Worm (Caenorhabditis elegans) whole organism, L1 larva: Measurements from ENCODE around the gene nhr-171.
A peak's percentile ranks its signal among the peaks of the same experiment; 100 is the strongest.

Experiments used
- C04F5.9 ChIP-seq: sonication (generic microtip); optimal IDR thresholded peaks from 2 replicates; lab custom pipeline; 2016; ENCODE audit warnings: missing genetic modification characterization, missing compliant biosample characterization
- F16B12.6 ChIP-seq: fragments of 150-350 bp; optimal IDR thresholded peaks from 2 replicates; lab custom pipeline; 2014; ENCODE audit warnings: missing biosample characterization, missing genetic modification characterization
- Y116A8C.19 ChIP-seq: sonication (generic microtip); optimal IDR thresholded peaks from 2 replicates; lab custom pipeline; 2016; ENCODE audit warnings: missing compliant biosample characterization, missing genetic modification characterization, borderline replicate concordance
- aly-2 ChIP-seq: fragments of 150-350 bp; optimal IDR thresholded peaks from 2 replicates; lab custom pipeline; 2014; ENCODE audit warnings: missing biosample characterization, missing genetic modification characterization
- ama-1 ChIP-seq: fragments of 150-350 bp; optimal IDR thresholded peaks from 2 replicates; lab custom pipeline; 2014
- blmp-1 ChIP-seq: fragments of 150-350 bp; optimal IDR thresholded peaks from 2 replicates; lab custom pipeline; 2014; ENCODE audit warnings: missing biosample characterization, missing genetic modification characterization
- ceh-90 ChIP-seq: sonication (generic microtip); optimal IDR thresholded peaks from 2 replicates; lab custom pipeline; 2016; ENCODE audit warnings: missing genetic modification characterization, missing compliant biosample characterization
- ces-1 ChIP-seq: fragments of 150-350 bp; optimal IDR thresholded peaks from 2 replicates; lab custom pipeline; 2014; ENCODE audit warnings: missing biosample characterization, missing genetic modification reagents, missing genetic modification characterization
- dpl-1 ChIP-seq, 3 experiments: fragments of 150-350 bp in 2 of 3; sonication (generic microtip) in 1 of 3; optimal IDR thresholded peaks; 2 replicates each; lab custom pipeline; 2014 to 2017; ENCODE audit warnings: missing biosample characterization in 3 of 3, missing genetic modification characterization in 3 of 3, missing genetic modification reagents in 3 of 3
- dsc-1 ChIP-seq: sonication (generic microtip); optimal IDR thresholded peaks from 2 replicates; lab custom pipeline; 2016; ENCODE audit warnings: mild to moderate bottlenecking, missing genetic modification characterization, missing compliant biosample characterization
- efl-3 ChIP-seq: fragments of 200-800 bp; sonication (Bioruptor generic); optimal IDR thresholded peaks from 2 replicates; lab custom pipeline; 2018; ENCODE audit warnings: mild to moderate bottlenecking, missing genetic modification characterization, missing compliant biosample characterization
- egl-13 ChIP-seq: sonication (generic microtip); optimal IDR thresholded peaks from 2 replicates; lab custom pipeline; 2016; ENCODE audit warnings: missing genotype, missing genetic modification reagents, missing genetic modification characterization, missing compliant biosample characterization
- elt-2 ChIP-seq: sonication (generic microtip); optimal IDR thresholded peaks from 2 replicates; lab custom pipeline; 2016; ENCODE audit warnings: missing genetic modification characterization, mild to moderate bottlenecking, inconsistent platforms, missing compliant biosample characterization, missing genetic modification reagents
- elt-3 ChIP-seq, 6 experiments: fragments of 150-350 bp in 1 of 6; sonication (generic microtip); optimal IDR thresholded peaks; 2 replicates each; lab custom pipeline; 2017 to 2018; ENCODE audit warnings: missing biosample characterization in 6 of 6, missing genetic modification characterization in 6 of 6, inconsistent platforms in 1 of 6
- fkh-10 ChIP-seq: sonication (generic microtip); optimal IDR thresholded peaks from 2 replicates; lab custom pipeline; 2017; ENCODE audit warnings: missing biosample characterization, missing genetic modification reagents, missing genetic modification characterization
- fos-1 ChIP-seq: fragments of 150-350 bp; optimal IDR thresholded peaks from 2 replicates; lab custom pipeline; 2014; ENCODE audit warnings: missing biosample characterization, missing genetic modification characterization
- hpl-2 ChIP-seq: fragments of 150-350 bp; optimal IDR thresholded peaks from 2 replicates; lab custom pipeline; 2014; ENCODE audit warnings: missing biosample characterization, missing genetic modification reagents, missing genetic modification characterization
- isw-1 ChIP-seq: fragments of 200-800 bp; sonication (Bioruptor generic); IDR thresholded peaks from 2 replicates; pipeline ENCODE4 v1.3.6; 2022; ENCODE audit warnings: missing genetic modification characterization, missing compliant biosample characterization
- jun-1 ChIP-seq: fragments of 150-350 bp; optimal IDR thresholded peaks from 2 replicates; lab custom pipeline; 2014; ENCODE audit warnings: missing biosample characterization, missing genetic modification reagents, missing genetic modification characterization
- lin-35 ChIP-seq, 2 experiments: fragments of 150-350 bp; optimal IDR thresholded peaks; 2 replicates each; lab custom pipeline; 2014; ENCODE audit warnings: missing biosample characterization in 2 of 2, missing genetic modification characterization in 2 of 2, missing genetic modification reagents in 2 of 2
- lin-39 ChIP-seq: fragments of 150-350 bp; optimal IDR thresholded peaks from 2 replicates; lab custom pipeline; 2014; ENCODE audit warnings: missing biosample characterization, missing genetic modification reagents, missing genetic modification characterization
- lir-3 ChIP-seq: sonication (generic microtip); optimal IDR thresholded peaks from 2 replicates; lab custom pipeline; 2016; ENCODE audit warnings: mild to moderate bottlenecking, missing genetic modification characterization, moderate library complexity, missing compliant biosample characterization; ENCODE audit not compliant: poor library complexity
- mab-9 ChIP-seq: fragments of 200-800 bp; sonication (Bioruptor generic); IDR thresholded peaks from 2 replicates; pipeline ENCODE4 v1.3.6; 2022; ENCODE audit warnings: missing genetic modification reagents, missing genetic modification characterization, missing compliant biosample characterization
- mef-2 ChIP-seq: fragments of 150-350 bp; optimal IDR thresholded peaks from 2 replicates; lab custom pipeline; 2014; ENCODE audit warnings: missing biosample characterization, missing genetic modification characterization
- nhr-11 ChIP-seq: fragments of 150-350 bp; optimal IDR thresholded peaks from 2 replicates; lab custom pipeline; 2014; ENCODE audit warnings: missing biosample characterization, missing genetic modification characterization
- nhr-12 ChIP-seq: sonication (generic microtip); optimal IDR thresholded peaks from 2 replicates; lab custom pipeline; 2017; ENCODE audit warnings: missing biosample characterization, missing genetic modification characterization
- nhr-19 ChIP-seq: fragments of 200-800 bp; sonication (Bioruptor generic); conservative IDR thresholded peaks from 2 replicates; pipeline ENCODE4 v1.3.6; 2022; ENCODE audit warnings: missing genetic modification characterization, missing compliant biosample characterization
- nhr-20 ChIP-seq: sonication (generic microtip); optimal IDR thresholded peaks from 2 replicates; lab custom pipeline; 2016; ENCODE audit warnings: mild to moderate bottlenecking, missing genetic modification characterization, missing compliant biosample characterization
- nhr-237 ChIP-seq: fragments of 150-350 bp; optimal IDR thresholded peaks from 2 replicates; lab custom pipeline; 2014; ENCODE audit warnings: missing biosample characterization, missing genetic modification characterization
- nhr-47 ChIP-seq: sonication (generic microtip); optimal IDR thresholded peaks from 2 replicates; lab custom pipeline; 2016; ENCODE audit warnings: mild to moderate bottlenecking, missing genetic modification characterization, moderate library complexity, missing compliant biosample characterization
- nhr-71 ChIP-seq: sonication (generic microtip); optimal IDR thresholded peaks from 2 replicates; lab custom pipeline; 2016; ENCODE audit warnings: mild to moderate bottlenecking, missing genetic modification characterization, moderate library complexity, missing compliant biosample characterization
- nhr-84 ChIP-seq: sonication (generic microtip); optimal IDR thresholded peaks from 2 replicates; lab custom pipeline; 2017; ENCODE audit warnings: missing biosample characterization, missing genetic modification characterization
- nhr-85 ChIP-seq: sonication (generic microtip); peaks from one replicate; lab custom pipeline; 2016; ENCODE audit warnings: missing genetic modification characterization, inconsistent platforms, missing compliant biosample characterization
- nhr-90 ChIP-seq: sonication (generic microtip); optimal IDR thresholded peaks from 2 replicates; lab custom pipeline; 2016; ENCODE audit warnings: mild to moderate bottlenecking, missing genetic modification characterization, missing compliant biosample characterization; ENCODE audit not compliant: poor library complexity
- pax-3 ChIP-seq: fragments of 200-800 bp; sonication (Bioruptor generic); optimal IDR thresholded peaks from 2 replicates; lab custom pipeline; 2018; ENCODE audit warnings: mild to moderate bottlenecking, missing genetic modification characterization, moderate library complexity, missing compliant biosample characterization
- rnt-1 ChIP-seq: sonication (generic microtip); optimal IDR thresholded peaks from 2 replicates; lab custom pipeline; 2016; ENCODE audit warnings: mild to moderate bottlenecking, missing genetic modification characterization, moderate library complexity, missing compliant biosample characterization
- skn-1 ChIP-seq: fragments of 150-350 bp; optimal IDR thresholded peaks from 2 replicates; lab custom pipeline; 2014; ENCODE audit warnings: missing biosample characterization, missing genetic modification characterization
- snpc-4 ChIP-seq: fragments of 150-350 bp; optimal IDR thresholded peaks from 2 replicates; lab custom pipeline; 2014; ENCODE audit warnings: missing biosample characterization, missing genetic modification characterization
- snu-23 ChIP-seq: sonication (generic microtip); optimal IDR thresholded peaks from 2 replicates; lab custom pipeline; 2016; ENCODE audit warnings: missing genetic modification characterization, missing compliant biosample characterization
- sptf-1 ChIP-seq: fragments of 150-350 bp; optimal IDR thresholded peaks from 2 replicates; lab custom pipeline; 2014; ENCODE audit warnings: missing biosample characterization, missing genetic modification characterization
- unc-130 ChIP-seq: fragments of 150-350 bp; optimal IDR thresholded peaks from 2 replicates; lab custom pipeline; 2017; ENCODE audit warnings: missing biosample characterization, missing genetic modification characterization, inconsistent platforms
- unc-30 ChIP-seq: sonication (generic microtip); optimal IDR thresholded peaks from 2 replicates; lab custom pipeline; 2017; ENCODE audit warnings: missing biosample characterization, missing genetic modification characterization
- unc-86 ChIP-seq: sonication (generic microtip); optimal IDR thresholded peaks from 2 replicates; lab custom pipeline; 2016; ENCODE audit warnings: missing genetic modification characterization, missing compliant biosample characterization
- vab-15 ChIP-seq: sonication (generic microtip); optimal IDR thresholded peaks from 2 replicates; lab custom pipeline; 2017; ENCODE audit warnings: missing genotype, mild to moderate bottlenecking, missing genetic modification characterization, missing compliant biosample characterization
- xbp-1 ChIP-seq: sonication (generic microtip); optimal IDR thresholded peaks from 2 replicates; lab custom pipeline; 2016; ENCODE audit warnings: missing genetic modification characterization, missing compliant biosample characterization
- zag-1 ChIP-seq: fragments of 150-350 bp; optimal IDR thresholded peaks from 2 replicates; lab custom pipeline; 2014; ENCODE audit warnings: missing biosample characterization, missing genetic modification characterization

The nhr-171 gene

ce11 chrV:7465509-7465908 is 46.1 kb upstream of the nhr-171 start, which contains the start of gene F25E5.1 (continued):
- TF ChIP-seq pax-3 (tag; lab: Kevin White, UChicago) (no peak), snu-23 (GFP tag; lab: Kevin White, UChicago) (peak; percentile 76), blmp-1 (peak; percentile 37), mef-2 (no peak), nhr-237 (tag; lab: Kevin White, UChicago) (no peak), fkh-10 (no peak), sptf-1 (tag; lab: Kevin White, UChicago) (no peak), ces-1 (GFP tag; lab: Kevin White, UChicago) (no peak), nhr-84 (tag; lab: Kevin White, UChicago) (no peak), rnt-1 (tag; lab: Kevin White, UChicago) (peak; percentile 93), nhr-90 (peak; percentile 61), hpl-2 (GFP tag; lab: Kevin White, UChicago) (no peak), mab-9 (GFP tag; lab: Robert Waterston, UW) (0 out of 2 replicates have a peak, but pooled peaks have one; percentile 29), nhr-20 (tag; lab: Kevin White, UChicago) (peak; percentile 71), lir-3 (tag; lab: Kevin White, UChicago) (peak; percentile 86), nhr-85 (tag; lab: Kevin White, UChicago) (peak; percentile 87), dsc-1 (tag; lab: Kevin White, UChicago) (peak; percentile 56), efl-3 (GFP tag; lab: Kevin White, UChicago) (no peak), isw-1 (GFP tag; lab: Robert Waterston, UW) (peak; percentile 57), nhr-47 (peak; percentile 72), skn-1 (tag; lab: Kevin White, UChicago) (peak; percentile 49), C04F5.9 (tag; lab: Kevin White, UChicago) (no peak), jun-1 (tag; lab: Kevin White, UChicago) (peak; percentile 2), lin-35 (GFP tag; optimal IDR thresholded peaks at IDR 0.05; lab: Kevin White, UChicago) (peak; percentile 70 to 73), aly-2 (no peak), dpl-1 (GFP tag; optimal IDR thresholded peaks at IDR 0.05; lab: Kevin White, UChicago) (peak; percentile 49 to 72 (median 63)), unc-86 (peak; percentile 47), lin-39 (tag; lab: Kevin White, UChicago) (no peak), elt-2 (peak; percentile 33), egl-13 (peak; percentile 43), zag-1 (no peak), nhr-12 (tag; lab: Kevin White, UChicago) (no peak), ceh-90 (tag; lab: Kevin White, UChicago) (peak; percentile 77), fos-1 (tag; lab: Kevin White, UChicago) (no peak), F16B12.6 (tag; lab: Kevin White, UChicago) (peak; percentile 42), unc-30 (tag; lab: Kevin White, UChicago) (no peak), snpc-4 (tag; lab: Kevin White, UChicago) (peak; percentile 47)
- TF ChIP-seq, all 84 proteins: peak for 43

DNA sequence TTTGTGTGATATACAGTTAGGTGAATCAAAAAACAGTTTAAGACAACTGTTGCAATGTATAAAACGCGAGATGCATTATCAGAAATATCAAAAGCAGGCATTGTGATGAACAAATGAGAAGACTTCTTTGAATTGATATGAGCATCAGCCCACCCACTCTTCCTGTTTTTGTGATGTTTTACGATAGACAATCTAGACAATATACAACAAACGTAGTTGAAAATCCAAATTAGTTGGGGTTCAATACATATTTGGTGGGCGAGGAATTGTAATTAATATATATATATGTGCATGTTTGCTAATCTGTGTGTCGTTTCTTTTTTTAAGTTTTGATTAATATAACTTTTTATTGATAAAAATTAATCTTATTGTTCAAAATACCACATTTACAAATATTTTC is 38.8 kb upstream of the nhr-171 start, which contains the start of gene str-28:
Gene str-28 (minus strand): TSS at position 101 of the 400 bp plus-strand sequence.
- no peak for TF ChIP-seq xbp-1 (tag; lab: Kevin White, UChicago)
- TF ChIP-seq fkh-10: no peak
- TF ChIP-seq pax-3 (tag; lab: Kevin White, UChicago): no peak
- TF ChIP-seq nhr-11 (tag; lab: Kevin White, UChicago): no peak
- no peak for TF ChIP-seq Y116A8C.19 (tag; lab: Kevin White, UChicago)
- TF ChIP-seq dpl-1 (GFP tag; optimal IDR thresholded peaks at IDR 0.05; lab: Kevin White, UChicago): no peak
- TF ChIP-seq F16B12.6 (tag; lab: Kevin White, UChicago): no peak
- no peak for TF ChIP-seq unc-130 (tag; lab: Kevin White, UChicago)
- TF ChIP-seq vab-15: no peak
- no peak for TF ChIP-seq dsc-1 (tag; lab: Kevin White, UChicago)
- TF ChIP-seq fos-1 (tag; lab: Kevin White, UChicago): no peak
- no peak for TF ChIP-seq nhr-90
- no peak for TF ChIP-seq elt-3 (tag; optimal IDR thresholded peaks at IDR 0.05; lab: Kevin White, UChicago)
- no peak for TF ChIP-seq nhr-19
- TF ChIP-seq skn-1 (tag; lab: Kevin White, UChicago): no peak
- TF ChIP-seq nhr-71: no peak
- no peak for TF ChIP-seq ama-1
- no peak for TF ChIP-seq aly-2
- TF ChIP-seq nhr-85 (tag; lab: Kevin White, UChicago): no peak
- no peak for TF ChIP-seq egl-13
